Worm (Caenorhabditis elegans) whole organism, L2 larva: Measurements from ENCODE around the gene srg-57.

Experiments used
- C34F6.9 ChIP-seq: fragments of 150-350 bp; optimal IDR thresholded peaks from 2 replicates; lab custom pipeline; 2014; ENCODE audit warnings: missing biosample characterization, missing genetic modification characterization
- F13H6.1 ChIP-seq: sonication (generic microtip); optimal IDR thresholded peaks from 2 replicates; lab custom pipeline; 2016; ENCODE audit warnings: missing genetic modification characterization, missing compliant biosample characterization
- R02D3.7 ChIP-seq: fragments of 150-350 bp; optimal IDR thresholded peaks from 2 replicates; lab custom pipeline; 2014; ENCODE audit warnings: missing biosample characterization, missing genetic modification characterization
- Y55F3AM.14 ChIP-seq: fragments of 200-800 bp; sonication (Bioruptor generic); optimal IDR thresholded peaks from 2 replicates; lab custom pipeline; 2018; ENCODE audit warnings: mild to moderate bottlenecking, missing genetic modification characterization, missing compliant biosample characterization
- ZK546.5 ChIP-seq: sonication (generic microtip); optimal IDR thresholded peaks from 2 replicates; lab custom pipeline; 2017; ENCODE audit warnings: missing biosample characterization, missing genetic modification characterization
- alr-1 ChIP-seq: fragments of 150-350 bp; optimal IDR thresholded peaks from 2 replicates; lab custom pipeline; 2014; ENCODE audit warnings: missing biosample characterization, missing genetic modification characterization
- aly-2 ChIP-seq: fragments of 150-350 bp; optimal IDR thresholded peaks from 2 replicates; lab custom pipeline; 2014; ENCODE audit warnings: missing biosample characterization, missing genetic modification characterization
- ama-1 ChIP-seq: fragments of 150-350 bp; optimal IDR thresholded peaks from 2 replicates; lab custom pipeline; 2018; ENCODE audit warnings: inconsistent platforms
- blmp-1 ChIP-seq: sonication (generic microtip); optimal IDR thresholded peaks from 2 replicates; lab custom pipeline; 2017; ENCODE audit warnings: missing genetic modification characterization, mild to moderate bottlenecking, missing compliant biosample characterization, antibody characterized with exemption, moderate library complexity; ENCODE audit not compliant: insufficient read depth
- ceh-16 ChIP-seq: fragments of 150-350 bp; optimal IDR thresholded peaks from 2 replicates; lab custom pipeline; 2014; ENCODE audit warnings: missing biosample characterization, missing genetic modification characterization
- ceh-82 ChIP-seq: fragments of 150-350 bp; optimal IDR thresholded peaks from 2 replicates; lab custom pipeline; 2014; ENCODE audit warnings: missing biosample characterization, missing genetic modification characterization
- dmd-4 ChIP-seq: sonication (generic microtip); optimal IDR thresholded peaks from 2 replicates; lab custom pipeline; 2017; ENCODE audit warnings: missing biosample characterization, missing genetic modification characterization
- egl-27 ChIP-seq: sonication (generic microtip); optimal IDR thresholded peaks from 3 replicates; lab custom pipeline; 2017; ENCODE audit warnings: missing biosample characterization, missing genetic modification reagents, missing genetic modification characterization
- elt-1 ChIP-seq: fragments of 150-350 bp; optimal IDR thresholded peaks from 2 replicates; lab custom pipeline; 2014; ENCODE audit warnings: missing biosample characterization, missing genetic modification characterization
- elt-3 ChIP-seq: sonication (generic microtip); optimal IDR thresholded peaks from 2 replicates; lab custom pipeline; 2017; ENCODE audit warnings: missing biosample characterization, missing genetic modification characterization
- fos-1 ChIP-seq: fragments of 150-350 bp; optimal IDR thresholded peaks from 2 replicates; lab custom pipeline; 2014; ENCODE audit warnings: missing biosample characterization, missing genetic modification characterization
- gmeb-1 ChIP-seq: fragments of 150-350 bp; optimal IDR thresholded peaks from 2 replicates; lab custom pipeline; 2014; ENCODE audit warnings: missing biosample characterization, missing genetic modification characterization
- lin-11 ChIP-seq: fragments of 150-350 bp; sonication (generic microtip); optimal IDR thresholded peaks from 2 replicates; lab custom pipeline; 2014; ENCODE audit warnings: missing biosample characterization, missing genetic modification characterization, inconsistent platforms, mixed read lengths
- lin-13 ChIP-seq: fragments of 150-350 bp; optimal IDR thresholded peaks from 2 replicates; lab custom pipeline; 2014; ENCODE audit warnings: missing biosample characterization, missing genetic modification reagents, missing genetic modification characterization
- lin-39 ChIP-seq: fragments of 150-350 bp; optimal IDR thresholded peaks from 2 replicates; lab custom pipeline; 2014; ENCODE audit warnings: missing biosample characterization, missing genetic modification reagents, missing genetic modification characterization
- lsy-2 ChIP-seq, 2 experiments: fragments of 150-350 bp in 1 of 2; sonication (generic microtip) in 1 of 2; optimal IDR thresholded peaks; 2 replicates each; lab custom pipeline; 2014 to 2017; ENCODE audit warnings: missing biosample characterization in 2 of 2, missing genetic modification characterization in 2 of 2
- mab-5 ChIP-seq: fragments of 150-350 bp; optimal IDR thresholded peaks from 2 replicates; lab custom pipeline; 2014; ENCODE audit warnings: missing biosample characterization, missing genetic modification characterization
- mbf-1 ChIP-seq: sonication (generic microtip); optimal IDR thresholded peaks from 2 replicates; lab custom pipeline; 2017; ENCODE audit warnings: missing biosample characterization, missing genetic modification characterization
- mdl-1 ChIP-seq, 2 experiments: fragments of 150-350 bp in 1 of 2; sonication (generic microtip) in 1 of 2; optimal IDR thresholded peaks; 2 replicates each; lab custom pipeline; 2017; ENCODE audit warnings: missing biosample characterization in 2 of 2, missing genetic modification characterization in 2 of 2
- nhr-10 ChIP-seq: sonication (generic microtip); optimal IDR thresholded peaks from 2 replicates; lab custom pipeline; 2017; ENCODE audit warnings: missing biosample characterization, missing genetic modification characterization
- nhr-11 ChIP-seq: fragments of 150-350 bp; optimal IDR thresholded peaks from 2 replicates; lab custom pipeline; 2014; ENCODE audit warnings: missing biosample characterization, missing genetic modification characterization
- nhr-12 ChIP-seq: fragments of 150-350 bp; optimal IDR thresholded peaks from 2 replicates; lab custom pipeline; 2014; ENCODE audit warnings: missing biosample characterization, missing genetic modification characterization
- nhr-129 ChIP-seq: fragments of 150-350 bp; optimal IDR thresholded peaks from 2 replicates; lab custom pipeline; 2014; ENCODE audit warnings: missing biosample characterization, missing genetic modification characterization
- nhr-21 ChIP-seq: fragments of 150-350 bp; optimal IDR thresholded peaks from 2 replicates; lab custom pipeline; 2014; ENCODE audit warnings: missing biosample characterization, missing genetic modification characterization
- nhr-23 ChIP-seq: fragments of 150-350 bp; optimal IDR thresholded peaks from 2 replicates; lab custom pipeline; 2014; ENCODE audit warnings: missing biosample characterization, missing genetic modification reagents, missing genetic modification characterization
- nhr-237 ChIP-seq: fragments of 150-350 bp; optimal IDR thresholded peaks from 2 replicates; lab custom pipeline; 2014; ENCODE audit warnings: missing biosample characterization, missing genetic modification characterization
- nhr-25 ChIP-seq: fragments of 150-350 bp; sonication (generic microtip); optimal IDR thresholded peaks from 3 replicates; lab custom pipeline; 2014; ENCODE audit warnings: missing biosample characterization, missing genetic modification characterization
- nhr-6 ChIP-seq: fragments of 150-350 bp; optimal IDR thresholded peaks from 2 replicates; lab custom pipeline; 2014; ENCODE audit warnings: missing biosample characterization, missing genetic modification characterization
- nhr-77 ChIP-seq: fragments of 150-350 bp; optimal IDR thresholded peaks from 2 replicates; lab custom pipeline; 2014; ENCODE audit warnings: missing biosample characterization, missing genetic modification characterization
- peb-1 ChIP-seq: fragments of 150-350 bp; optimal IDR thresholded peaks from 2 replicates; lab custom pipeline; 2014; ENCODE audit warnings: missing biosample characterization, missing genetic modification characterization
- sem-4 ChIP-seq: fragments of 150-350 bp; optimal IDR thresholded peaks from 2 replicates; lab custom pipeline; 2014; ENCODE audit warnings: missing biosample characterization, missing genetic modification reagents, missing genetic modification characterization
- skn-1 ChIP-seq: sonication (generic microtip); optimal IDR thresholded peaks from 2 replicates; lab custom pipeline; 2017; ENCODE audit warnings: missing biosample characterization, missing genetic modification characterization
- sma-3 ChIP-seq: sonication (generic microtip); optimal IDR thresholded peaks from 2 replicates; lab custom pipeline; 2016; ENCODE audit warnings: missing genetic modification reagents, missing genetic modification characterization, missing compliant biosample characterization
- sma-9 ChIP-seq, 2 experiments: fragments of 150-350 bp in 1 of 2; sonication (generic microtip) in 1 of 2; optimal IDR thresholded peaks; 2 replicates each; lab custom pipeline; 2014 to 2016; ENCODE audit warnings: missing genetic modification characterization in 2 of 2, mild to moderate bottlenecking in 1 of 2, missing biosample characterization in 1 of 2, missing compliant biosample characterization in 1 of 2, missing genetic modification reagents in 1 of 2, moderate library complexity in 1 of 2
- snpc-4 ChIP-seq: fragments of 150-350 bp; optimal IDR thresholded peaks from 2 replicates; lab custom pipeline; 2014; ENCODE audit warnings: missing biosample characterization, missing genetic modification characterization
- unc-39 ChIP-seq: fragments of 150-350 bp; optimal IDR thresholded peaks from 2 replicates; lab custom pipeline; 2014; ENCODE audit warnings: missing biosample characterization, missing genetic modification characterization
- unc-55 ChIP-seq: fragments of 150-350 bp; sonication (generic microtip); optimal IDR thresholded peaks from 3 replicates; lab custom pipeline; 2014; ENCODE audit warnings: missing biosample characterization, missing genetic modification reagents, missing genetic modification characterization
- unc-62 ChIP-seq: fragments of 150-350 bp; optimal IDR thresholded peaks from 2 replicates; lab custom pipeline; 2014; ENCODE audit warnings: missing biosample characterization, missing genetic modification reagents, missing genetic modification characterization
- zag-1 ChIP-seq: fragments of 150-350 bp; optimal IDR thresholded peaks from 2 replicates; lab custom pipeline; 2014; ENCODE audit warnings: missing biosample characterization, missing genetic modification characterization
- ztf-1 ChIP-seq: fragments of 200-800 bp; sonication (Bioruptor generic); conservative IDR thresholded peaks from 2 replicates; pipeline ENCODE4 v1.3.6; 2022; ENCODE audit warnings: missing genetic modification characterization, missing compliant biosample characterization
- ztf-11 ChIP-seq: sonication (generic microtip); optimal IDR thresholded peaks from 2 replicates; lab custom pipeline; 2017; ENCODE audit warnings: missing biosample characterization, missing genetic modification characterization

srg-57 gene

DNA sequence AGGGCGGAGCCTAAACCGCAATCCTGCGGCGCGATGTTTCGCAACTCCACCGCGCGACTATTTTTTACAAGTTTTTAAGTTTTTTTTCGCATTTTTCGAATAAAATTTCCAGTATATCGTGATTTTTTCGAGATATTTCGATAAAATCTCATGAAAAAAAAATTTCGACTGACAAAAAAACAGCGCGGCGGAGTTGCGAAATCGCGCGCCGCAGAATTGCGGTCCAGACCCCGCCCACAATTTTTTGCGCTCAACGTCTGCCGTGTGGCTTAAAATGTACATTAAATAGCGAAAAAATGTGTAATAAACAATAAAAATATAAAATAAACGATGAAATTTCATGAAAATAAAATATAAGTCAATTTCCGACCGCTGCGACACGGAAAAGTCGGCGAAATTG is 36.6 kb downstream of the srg-57 start:
- no peak for TF ChIP-seq fos-1 (tag; lab: Kevin White, UChicago)
- TF ChIP-seq lin-13 (GFP tag; lab: Kevin White, UChicago): no peak
- TF ChIP-seq elt-1: no peak
- peak in 1 of 2 experiments; percentile 2 for TF ChIP-seq lsy-2 (tag; optimal IDR thresholded peaks at IDR 0.05; lab: Kevin White, UChicago)
- TF ChIP-seq nhr-129 (tag; lab: Kevin White, UChicago): no peak
- no peak for TF ChIP-seq sma-9 (GFP tag; optimal IDR thresholded peaks at IDR 0.05; lab: Kevin White, UChicago)
- no peak for TF ChIP-seq sma-9 (tag; optimal IDR thresholded peaks at IDR 0.05; lab: Kevin White, UChicago)
- TF ChIP-seq unc-55 (GFP tag; lab: Kevin White, UChicago): peak; percentile 19
- no peak for TF ChIP-seq nhr-237 (tag; lab: Kevin White, UChicago)

DNA sequence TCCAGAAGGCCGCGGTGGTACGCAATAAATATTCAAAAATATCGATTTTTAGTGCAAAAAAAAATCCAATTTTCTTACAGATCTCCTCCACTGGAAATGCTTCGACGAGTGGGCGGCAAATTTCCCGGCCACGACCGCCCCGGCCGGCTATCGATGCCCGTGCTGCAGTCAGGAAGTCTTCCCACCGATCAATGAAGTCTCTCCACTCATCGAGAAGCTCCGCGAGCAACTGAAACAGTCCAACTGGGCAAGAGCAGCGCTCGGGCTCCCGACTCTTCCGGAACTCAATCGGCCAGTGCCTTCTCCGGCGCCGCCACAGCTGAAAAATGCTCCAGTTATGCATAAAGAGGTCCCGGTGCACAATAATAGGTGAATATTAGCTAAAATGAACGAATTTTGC is 38.3 kb downstream of the srg-57 start, which contains the start of gene Y45G12B.3:
Gene Y45G12B.3 (minus strand): TSS at position 320 of the 400 bp plus-strand sequence.
- TF ChIP-seq lin-11 (tag; lab: Kevin White, UChicago) (no peak), nhr-77 (tag; lab: Kevin White, UChicago) (no peak), lin-39 (tag; lab: Kevin White, UChicago) (no peak), blmp-1 (tag; lab: Kevin White, UChicago) (no peak), lsy-2 (tag; optimal IDR thresholded peaks at IDR 0.05; lab: Kevin White, UChicago) (no peak), sem-4 (no peak), F13H6.1 (tag; lab: Kevin White, UChicago) (no peak), elt-1 (no peak), nhr-21 (tag; lab: Kevin White, UChicago) (no peak), zag-1 (no peak), R02D3.7 (no peak), unc-55 (GFP tag; lab: Kevin White, UChicago) (no peak), C34F6.9 (tag; lab: Kevin White, UChicago) (no peak), dmd-4 (tag; lab: Kevin White, UChicago) (no peak), unc-62 (GFP tag; lab: Kevin White, UChicago) (no peak), nhr-23 (tag; lab: Kevin White, UChicago) (no peak), sma-3 (GFP tag; lab: Kevin White, UChicago) (no peak), nhr-25 (tag; lab: Kevin White, UChicago) (no peak), mbf-1 (tag; lab: Kevin White, UChicago) (no peak)

DNA sequence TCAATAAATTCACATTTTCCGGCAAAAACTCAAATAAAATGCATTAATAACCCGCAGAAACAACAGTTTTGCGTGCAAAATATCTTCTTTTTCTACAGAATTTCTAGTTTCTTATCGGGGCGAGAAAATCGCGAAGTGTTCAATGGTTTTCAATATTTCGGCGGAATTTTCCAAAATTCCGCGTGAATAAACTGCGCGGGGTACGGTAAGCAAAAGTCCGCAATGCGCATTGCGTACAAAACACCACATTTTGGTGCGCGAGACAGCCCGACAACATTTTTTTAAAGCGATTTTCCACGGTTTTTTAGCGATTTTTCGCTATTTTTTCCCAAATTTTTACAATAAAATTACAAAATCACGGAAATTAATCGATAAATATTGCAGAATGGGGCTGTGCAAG is 39.9 kb downstream of the srg-57 start, which contains the start of gene Y45G12B.2:
Gene Y45G12B.2 (plus strand): TSS at position 383 of the 400 bp plus-strand sequence.
- TF ChIP-seq nhr-129 (tag; lab: Kevin White, UChicago) (peak; percentile 72), aly-2 (tag; lab: Kevin White, UChicago) (no peak), nhr-25 (tag; lab: Kevin White, UChicago) (peak; percentile 51), sma-9 (GFP tag; optimal IDR thresholded peaks at IDR 0.05; lab: Kevin White, UChicago) (no peak), sma-9 (tag; optimal IDR thresholded peaks at IDR 0.05; lab: Kevin White, UChicago) (no peak), C34F6.9 (tag; lab: Kevin White, UChicago) (peak; percentile 69), blmp-1 (tag; lab: Kevin White, UChicago) (no peak), peb-1 (tag; lab: Kevin White, UChicago) (no peak), fos-1 (tag; lab: Kevin White, UChicago) (peak; percentile 24), lin-39 (tag; lab: Kevin White, UChicago) (no peak), sem-4 (peak; percentile 18), nhr-6 (tag; lab: Kevin White, UChicago) (no peak), lin-11 (tag; lab: Kevin White, UChicago) (peak; percentile 56), unc-39 (tag; lab: Kevin White, UChicago) (no peak), nhr-21 (tag; lab: Kevin White, UChicago) (peak; percentile 62), sma-3 (GFP tag; lab: Kevin White, UChicago) (peak; percentile 45), ceh-16 (no peak), ZK546.5 (tag; lab: Kevin White, UChicago) (no peak), nhr-12 (tag; lab: Kevin White, UChicago) (no peak), nhr-237 (tag; lab: Kevin White, UChicago) (no peak), alr-1 (tag; lab: Kevin White, UChicago) (no peak), Y55F3AM.14 (GFP tag; lab: Kevin White, UChicago) (no peak), skn-1 (tag; lab: Kevin White, UChicago) (peak; percentile 22), nhr-77 (tag; lab: Kevin White, UChicago) (no peak), ceh-82 (no peak), gmeb-1 (tag; lab: Kevin White, UChicago) (peak; percentile 71), egl-27 (tag; lab: Kevin White, UChicago) (no peak), nhr-23 (tag; lab: Kevin White, UChicago) (no peak), nhr-11 (tag; lab: Kevin White, UChicago) (no peak), lin-13 (GFP tag; lab: Kevin White, UChicago) (peak; percentile 44), ztf-1 (GFP tag; lab: Robert Waterston, UW) (no peak), zag-1 (no peak), elt-3 (tag; lab: Kevin White, UChicago) (no peak), mbf-1 (tag; lab: Kevin White, UChicago) (no peak), unc-62 (GFP tag; lab: Kevin White, UChicago) (no peak), ztf-11 (no peak), F13H6.1 (tag; lab: Kevin White, UChicago) (peak; percentile 47), nhr-10 (no peak), ama-1 (lab: Kevin White, UChicago) (no peak), dmd-4 (tag; lab: Kevin White, UChicago) (no peak), snpc-4 (tag; lab: Kevin White, UChicago) (no peak), elt-1 (no peak), mdl-1 (tag; optimal IDR thresholded peaks at IDR 0.05; lab: Kevin White, UChicago) (no peak), mab-5 (tag; lab: Kevin White, UChicago) (peak; percentile 20)
